Worm (Caenorhabditis elegans): Measurements from ENCODE around the gene srw-95.

Gene srw-95

DNA sequence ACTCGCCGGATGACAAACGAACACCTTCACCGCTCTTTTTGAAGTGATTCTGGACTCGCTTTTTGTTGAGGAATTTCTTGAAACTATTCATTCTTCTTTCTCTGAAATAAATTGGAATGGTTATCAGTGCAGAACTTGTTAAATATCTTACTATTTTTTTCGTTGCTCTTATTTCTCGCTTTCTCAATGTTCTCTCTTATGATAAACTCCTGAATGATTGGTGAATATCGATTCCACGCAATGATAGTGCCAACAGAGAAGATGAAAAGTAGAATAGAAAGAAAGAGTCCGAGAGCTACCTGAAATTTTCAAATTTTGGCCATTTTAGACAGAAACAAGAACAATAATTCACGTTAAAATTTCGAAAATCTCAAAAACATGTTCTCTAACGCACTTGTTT, 2.5 kb upstream of the srw-95 start, which contains the start of gene ubxn-6:
Gene ubxn-6, minus strand, starts transcription at position 101 of the 400 bp plus-strand sequence.
- no peak for TF ChIP-seq him-1 (tag; optimal IDR thresholded peaks at IDR 0.05)
- no peak for TF ChIP-seq dao-5 (tag; optimal IDR thresholded peaks at IDR 0.05)
- TF ChIP-seq W03F9.2 (tag; optimal IDR thresholded peaks at IDR 0.05): no peak

DNA sequence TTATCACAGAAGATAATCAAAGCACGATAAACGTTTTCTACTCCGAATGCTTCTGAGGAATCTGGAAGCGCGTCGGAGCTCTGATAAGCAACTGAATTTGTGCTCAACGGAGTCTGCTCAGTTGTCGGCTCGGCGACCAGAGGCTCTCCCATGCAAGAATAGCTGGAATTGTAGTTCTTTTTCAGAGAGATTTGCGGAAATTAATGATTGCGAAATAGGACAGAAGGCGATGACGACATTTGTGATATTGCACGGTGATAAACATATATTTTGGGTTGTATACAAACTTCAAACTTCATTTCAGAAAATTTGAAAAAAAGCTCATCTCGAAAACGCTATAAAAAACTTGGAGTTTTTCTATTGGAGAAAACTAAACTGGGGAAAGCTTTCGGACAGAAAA, 2.1 kb upstream of the srw-95 start, which contains the start of gene H06H21.37:
Gene H06H21.37, minus strand, starts transcription at position 162 of the 400 bp plus-strand sequence.
- TF ChIP-seq dao-5 (tag; optimal IDR thresholded peaks at IDR 0.05) (no peak), him-1 (tag; optimal IDR thresholded peaks at IDR 0.05) (no peak), W03F9.2 (tag; optimal IDR thresholded peaks at IDR 0.05) (no peak)

DNA sequence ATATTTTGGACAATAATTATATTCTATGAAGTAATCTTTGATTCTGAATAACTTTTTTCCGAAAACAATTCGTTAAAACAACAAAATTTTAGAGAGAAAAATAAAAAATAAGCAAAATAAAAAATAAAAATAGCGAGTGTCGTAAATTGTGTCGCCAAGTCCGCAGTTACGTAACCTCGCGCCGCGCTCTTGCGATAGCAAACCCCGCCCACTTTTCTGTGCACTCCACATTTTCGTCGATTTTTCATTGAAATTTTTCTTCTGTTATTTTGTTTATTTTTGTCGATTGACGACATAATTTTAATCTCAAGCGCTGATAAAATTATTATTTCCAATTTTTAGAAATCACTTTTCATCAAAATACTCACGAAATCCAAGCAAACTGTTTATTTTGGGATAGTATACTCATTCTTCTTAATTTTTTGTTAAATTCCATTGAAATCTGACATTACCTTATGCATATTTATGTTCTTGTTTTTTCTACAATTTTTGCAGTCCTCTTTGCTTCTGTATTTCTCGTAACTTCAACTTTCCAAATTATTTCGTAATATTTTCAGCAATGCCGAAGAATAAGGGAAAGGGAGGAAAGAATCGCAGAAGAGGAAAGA, 1.4 kb upstream of the srw-95 start, which contains the start of gene eif-1.A:
Gene eif-1.A, plus strand, starts transcription at position 558 of the 608 bp plus-strand sequence.
- TF ChIP-seq him-1 (tag; optimal IDR thresholded peaks at IDR 0.05): no peak
- no peak for TF ChIP-seq dao-5 (tag; optimal IDR thresholded peaks at IDR 0.05)
- peak; percentile 91 for TF ChIP-seq W03F9.2 (tag; optimal IDR thresholded peaks at IDR 0.05)

DNA sequence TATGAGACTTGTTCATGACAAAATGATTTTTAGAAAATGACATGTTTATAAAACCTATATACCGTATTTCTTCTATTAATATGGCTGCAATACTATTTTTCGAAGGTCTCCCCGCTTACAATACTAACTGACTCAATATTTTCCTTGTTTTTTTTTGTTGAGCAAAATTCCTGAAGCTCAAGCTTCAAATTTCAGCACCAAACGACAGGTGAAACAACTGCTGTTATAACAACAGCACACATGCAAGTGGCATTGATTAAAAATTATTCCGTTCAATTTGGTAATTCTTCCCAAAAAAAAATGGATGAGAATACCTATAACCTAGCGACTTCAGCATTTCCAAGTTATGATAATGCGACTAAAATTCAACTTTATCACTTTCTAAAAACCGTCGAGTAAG, 2.3 kb downstream of the srw-95 start, which contains the start of gene srw-94:
Gene srw-94, plus strand, starts transcription at position 301 of the 400 bp plus-strand sequence.
- TF ChIP-seq W03F9.2 (tag; optimal IDR thresholded peaks at IDR 0.05) (no peak), him-1 (tag; optimal IDR thresholded peaks at IDR 0.05) (no peak), dao-5 (tag; optimal IDR thresholded peaks at IDR 0.05) (no peak)

DNA sequence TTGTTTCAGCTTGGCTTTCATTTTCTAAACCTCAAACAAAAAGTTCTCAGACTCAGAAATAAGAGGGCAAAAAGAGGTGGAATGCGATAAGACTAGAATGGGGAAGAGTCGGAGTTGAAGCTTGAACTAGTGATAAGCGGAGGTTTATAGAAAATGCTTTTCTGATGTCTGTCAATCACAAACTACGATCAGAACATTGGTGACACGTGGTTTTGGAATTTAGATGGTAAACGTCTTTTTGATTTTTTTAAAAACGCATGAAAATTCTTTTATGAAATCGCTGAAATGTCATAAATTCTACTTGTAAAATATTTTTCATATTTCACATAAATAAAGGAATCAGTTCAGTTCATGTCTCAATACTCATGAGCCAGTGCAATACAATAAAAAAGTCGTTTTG, 9.2 kb downstream of the srw-95 start, which contains the start of gene H06H21.8:
Gene H06H21.8, minus strand, starts transcription at position 78 of the 400 bp plus-strand sequence.
- no peak for TF ChIP-seq him-1 (tag; optimal IDR thresholded peaks at IDR 0.05)
- TF ChIP-seq dao-5 (tag; optimal IDR thresholded peaks at IDR 0.05): no peak
- no peak for TF ChIP-seq W03F9.2 (tag; optimal IDR thresholded peaks at IDR 0.05)

DNA sequence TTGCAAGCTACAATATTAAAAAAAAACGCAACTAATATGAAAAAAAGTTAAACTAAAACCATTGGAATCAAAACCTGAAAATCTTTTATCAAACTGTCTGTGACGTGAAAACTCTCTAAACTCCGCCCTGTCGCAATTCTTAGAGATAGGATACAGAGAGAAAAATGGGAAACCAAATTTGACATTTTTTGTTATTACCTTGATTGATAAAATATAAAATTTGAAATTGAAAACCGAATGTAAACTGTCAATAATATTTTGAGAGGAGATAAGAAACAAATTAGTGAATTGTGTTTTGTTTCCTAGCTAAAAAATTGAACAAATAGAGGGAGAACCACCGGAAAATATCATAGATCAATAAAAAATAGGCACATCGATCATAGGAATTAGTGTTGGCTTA, 10.0 kb downstream of the srw-95 start:
- TF ChIP-seq dao-5 (tag; optimal IDR thresholded peaks at IDR 0.05): no peak
- no peak for TF ChIP-seq him-1 (tag; optimal IDR thresholded peaks at IDR 0.05)
- no peak for TF ChIP-seq W03F9.2 (tag; optimal IDR thresholded peaks at IDR 0.05)

DNA sequence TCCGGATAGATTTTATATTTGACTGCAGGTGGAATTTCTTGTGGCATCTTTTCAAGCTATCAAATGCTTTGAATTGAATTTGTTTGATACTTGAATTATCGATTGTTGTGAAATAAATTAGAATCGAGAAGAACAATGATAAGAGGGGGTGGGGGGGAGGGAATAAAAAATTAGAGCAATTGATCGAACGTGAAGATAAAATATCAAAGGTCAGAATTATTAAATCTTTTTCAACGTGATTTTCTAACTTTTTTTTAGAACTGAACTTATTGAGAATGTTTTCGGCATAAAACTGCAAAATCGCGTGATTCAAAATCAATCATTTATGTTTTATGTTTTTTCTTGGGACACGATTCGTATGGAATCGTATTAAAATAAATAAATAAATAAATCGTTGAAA, 15.3 kb downstream of the srw-95 start, which contains the start of gene mpz-4:
Gene mpz-4, minus strand, starts transcription at position 101 of the 400 bp plus-strand sequence.
- TF ChIP-seq dao-5 (tag; optimal IDR thresholded peaks at IDR 0.05) (no peak), W03F9.2 (tag; optimal IDR thresholded peaks at IDR 0.05) (no peak), him-1 (tag; optimal IDR thresholded peaks at IDR 0.05) (no peak)

DNA sequence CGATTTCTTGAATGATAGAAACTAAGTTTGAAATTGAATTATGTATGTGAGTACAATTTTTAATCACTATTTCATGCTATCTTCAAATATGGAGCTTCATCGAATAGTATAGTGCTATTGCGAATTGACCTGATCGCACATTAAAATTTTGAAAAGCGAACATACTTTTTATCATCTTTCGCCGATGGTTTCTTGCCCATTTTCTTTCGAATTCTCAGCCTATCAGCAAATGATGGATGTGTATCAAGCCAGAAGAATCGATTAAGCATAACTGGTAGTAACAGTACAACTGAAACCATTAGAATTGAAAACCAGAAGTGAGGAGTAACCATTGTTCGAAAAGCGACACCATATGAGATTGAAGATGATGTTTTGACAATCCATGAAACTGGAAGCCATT, 17.8 kb downstream of the srw-95 start:
- TF ChIP-seq dao-5 (tag; optimal IDR thresholded peaks at IDR 0.05): no peak
- no peak for TF ChIP-seq him-1 (tag; optimal IDR thresholded peaks at IDR 0.05)
- TF ChIP-seq W03F9.2 (tag; optimal IDR thresholded peaks at IDR 0.05): no peak

DNA sequence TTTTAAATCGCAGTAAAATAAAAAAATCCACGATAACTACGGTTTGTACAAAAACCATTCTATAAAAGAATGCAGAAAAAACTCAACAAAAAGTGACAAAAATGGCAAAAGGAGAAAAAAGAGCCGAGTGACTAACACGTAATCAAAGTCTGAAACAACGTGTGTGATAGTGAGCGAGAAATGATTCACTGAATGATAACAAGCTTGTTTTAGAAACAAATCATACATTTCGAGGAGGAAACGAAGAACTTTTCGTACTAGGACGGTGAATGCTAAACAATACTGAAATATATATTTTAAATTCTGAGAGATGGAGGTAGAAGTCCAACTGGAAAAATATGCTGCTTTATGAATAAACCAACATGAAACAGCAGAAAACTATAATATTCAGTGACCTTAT, 30.2 kb downstream of the srw-95 start:
- TF ChIP-seq him-1 (tag; optimal IDR thresholded peaks at IDR 0.05) (no peak), W03F9.2 (tag; optimal IDR thresholded peaks at IDR 0.05) (no peak), dao-5 (tag; optimal IDR thresholded peaks at IDR 0.05) (no peak)

DNA sequence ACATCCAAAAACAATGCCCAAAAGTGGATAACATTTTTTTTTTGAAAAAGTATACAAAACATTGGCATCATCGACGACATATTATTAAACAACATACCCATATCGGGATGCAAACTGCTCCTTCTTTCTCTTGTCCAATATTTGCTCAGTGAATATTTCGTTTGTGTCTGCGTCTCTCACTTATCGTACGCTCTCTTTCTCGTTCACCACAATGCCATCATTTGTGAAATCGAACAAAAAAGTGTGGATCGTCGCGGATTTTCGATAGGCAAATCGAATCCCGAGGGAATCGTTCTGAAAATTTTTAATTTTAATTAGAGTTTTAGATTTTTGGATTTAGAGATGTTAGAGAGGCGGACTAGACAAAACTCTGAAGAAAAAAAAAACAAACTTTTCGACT, 34.9 kb downstream of the srw-95 start, which contains the start of gene tat-2:
Gene tat-2, minus strand, starts transcription at position 101 of the 400 bp plus-strand sequence.
- TF ChIP-seq him-1 (tag; optimal IDR thresholded peaks at IDR 0.05) (no peak), W03F9.2 (tag; optimal IDR thresholded peaks at IDR 0.05) (no peak), dao-5 (tag; optimal IDR thresholded peaks at IDR 0.05) (no peak)

DNA sequence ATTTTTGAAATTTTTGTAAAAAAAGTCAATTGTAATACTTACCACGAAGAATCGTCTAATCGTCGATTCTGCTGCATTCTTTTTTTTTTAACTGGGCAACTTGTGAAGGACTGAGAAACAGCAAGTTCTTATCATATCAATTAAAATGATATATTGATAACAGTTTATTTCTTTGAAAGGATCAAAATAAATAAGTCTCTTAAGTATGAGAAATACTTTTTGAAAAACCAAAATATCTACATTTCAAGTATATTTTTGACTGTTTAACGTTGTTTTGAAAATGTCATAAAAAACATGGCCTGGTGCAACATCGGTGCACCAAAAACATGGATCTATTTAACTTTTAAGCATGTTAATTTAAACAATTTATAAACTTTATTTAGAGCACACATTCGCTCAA, 44.3 kb downstream of the srw-95 start, which contains the start of gene Y17G9A.2:
Gene Y17G9A.2, minus strand, starts transcription at position 101 of the 400 bp plus-strand sequence.
- TF ChIP-seq him-1 (tag; optimal IDR thresholded peaks at IDR 0.05) (no peak), W03F9.2 (tag; optimal IDR thresholded peaks at IDR 0.05) (no peak), dao-5 (tag; optimal IDR thresholded peaks at IDR 0.05) (no peak)

DNA sequence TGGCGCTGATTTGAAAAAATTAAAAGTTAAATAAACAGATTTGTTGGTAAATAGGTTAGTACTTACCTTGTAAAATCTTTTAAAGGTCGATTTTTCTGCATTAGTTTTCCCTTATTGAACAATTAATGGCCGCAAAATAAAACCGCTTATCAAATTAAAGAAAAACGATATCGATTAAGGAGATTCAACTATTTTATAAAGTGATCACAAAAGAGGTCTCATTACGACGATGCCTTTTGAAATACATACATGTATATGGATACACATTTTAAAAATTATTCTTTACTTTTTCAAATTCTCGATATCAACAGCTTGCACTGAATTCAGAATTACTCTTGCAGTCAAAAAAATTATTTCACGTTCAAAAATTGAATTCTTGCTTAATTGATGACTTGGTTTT, 46.7 kb downstream of the srw-95 start, which contains the start of gene Y17G9A.3:
Gene Y17G9A.3, minus strand, starts transcription at position 101 of the 400 bp plus-strand sequence.
- TF ChIP-seq dao-5 (tag; optimal IDR thresholded peaks at IDR 0.05) (no peak), W03F9.2 (tag; optimal IDR thresholded peaks at IDR 0.05) (no peak), him-1 (tag; optimal IDR thresholded peaks at IDR 0.05) (no peak)

DNA sequence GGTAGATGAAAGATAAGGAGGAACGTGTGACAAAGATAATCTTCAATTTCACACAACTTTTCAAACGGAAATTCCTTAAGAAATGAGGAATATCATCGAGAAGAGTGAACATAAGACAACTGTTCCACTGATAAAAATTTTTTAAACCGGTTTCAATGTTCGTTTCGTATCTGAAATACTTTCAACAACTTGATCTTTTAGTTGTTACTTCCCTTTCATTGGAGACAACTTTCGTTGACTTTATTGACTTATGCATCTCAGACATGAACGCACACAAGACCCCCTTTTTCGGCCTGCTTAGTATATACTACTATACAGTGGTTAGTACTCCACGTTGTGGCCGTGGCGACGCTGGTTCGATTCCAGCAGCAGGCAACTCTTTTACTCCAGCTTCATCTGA, 49.6 kb downstream of the srw-95 start, which contains the start of the genes Y17G9A.4 and str-173:
Gene Y17G9A.4, minus strand, starts transcription at position 101 of the 400 bp plus-strand sequence.
Gene str-173, plus strand, starts transcription at position 325 of the 400 bp plus-strand sequence.
- TF ChIP-seq W03F9.2 (tag; optimal IDR thresholded peaks at IDR 0.05) (no peak), him-1 (tag; optimal IDR thresholded peaks at IDR 0.05) (no peak), dao-5 (tag; optimal IDR thresholded peaks at IDR 0.05) (no peak)

Data from whole organism, L4/young adult.